Fruit fly (Drosophila melanogaster): ENCODE measurements around the gene bbx.

The bbx gene

dm6 chrX:21315852-21316251 is 47.0 kb upstream of the bbx start, which contains the start of gene Rpt6 (continued):
- TF ChIP-seq HHEX (GFP tag; optimal IDR thresholded peaks at IDR 0.05): no peak
- no peak for TF ChIP-seq CG7745 (tag; optimal IDR thresholded peaks at IDR 0.05)
- TF ChIP-seq crc (GFP tag; optimal IDR thresholded peaks at IDR 0.05): no peak
- TF ChIP-seq nerfin-2 (GFP tag; IDR thresholded peaks at IDR 0.05; ENCODE audit: partially characterized antibody): peak; percentile 59; the same call in 1 of the 2 replicates
- no peak for TF ChIP-seq grau (tag; optimal IDR thresholded peaks at IDR 0.05)
- TF ChIP-seq bbx (GFP tag; IDR thresholded peaks at IDR 0.05; ENCODE audit: partially characterized antibody): peak; percentile 77
- TF ChIP-seq MESR4 (GFP tag; optimal IDR thresholded peaks at IDR 0.05): peak; percentile 84
- peak; percentile 63 for TF ChIP-seq CG2116 (GFP tag; optimal IDR thresholded peaks at IDR 0.05)
- peak; percentile 10 for TF ChIP-seq CG13624 (GFP tag; optimal IDR thresholded peaks at IDR 0.05)
- no peak for TF ChIP-seq CG10209 (GFP tag; optimal IDR thresholded peaks at IDR 0.05)
- peak; percentile 27 for TF ChIP-seq CG10267 (tag; optimal IDR thresholded peaks at IDR 0.05)
- peak; percentile 12 for TF ChIP-seq kay (GFP tag; optimal IDR thresholded peaks at IDR 0.05)
- peak; percentile 74 for TF ChIP-seq Dll (GFP tag; IDR thresholded peaks at IDR 0.05; ENCODE audit: partially characterized antibody)
- no peak for TF ChIP-seq sob (GFP tag; IDR thresholded peaks at IDR 0.05)
- peak; percentile 73 for TF ChIP-seq Scr (GFP tag; IDR thresholded peaks at IDR 0.05; ENCODE audit: partially characterized antibody)
- peak; percentile 74 for TF ChIP-seq stwl (tag; optimal IDR thresholded peaks at IDR 0.05)
- TF ChIP-seq CG4707 (GFP tag; optimal IDR thresholded peaks at IDR 0.05): no peak
- TF ChIP-seq Spps (tag; optimal IDR thresholded peaks at IDR 0.05): no peak
- TF ChIP-seq CoRest (tag; optimal IDR thresholded peaks at IDR 0.05): peak; percentile 13
- TF ChIP-seq dimm (GFP tag; IDR thresholded peaks at IDR 0.05): no peak
- peak; percentile 95 for TF ChIP-seq Dref (GFP tag; IDR thresholded peaks at IDR 0.05)
- TF ChIP-seq Sin3A (optimal IDR thresholded peaks at IDR 0.05): peak; percentile 7
- TF ChIP-seq vnd (GFP tag; IDR thresholded peaks at IDR 0.05; ENCODE audit: partially characterized antibody): peak; percentile 68
- no peak for TF ChIP-seq sd (tag; optimal IDR thresholded peaks at IDR 0.05)
- peak; percentile 43 for TF ChIP-seq gfzf (GFP tag; optimal IDR thresholded peaks at IDR 0.05)
- TF ChIP-seq CG34224 (GFP tag; IDR thresholded peaks at IDR 0.05; ENCODE audit: partially characterized antibody): peak; percentile 60
- peak; percentile 60; the same call in 2 of the 3 replicates for TF ChIP-seq CG14860 (GFP tag; IDR thresholded peaks at IDR 0.05; ENCODE audit: partially characterized antibody)
- peak; percentile 17 for TF ChIP-seq HmgZ (tag; optimal IDR thresholded peaks at IDR 0.05)
- no peak for TF ChIP-seq CG1024 (GFP tag; IDR thresholded peaks at IDR 0.05)
- TF ChIP-seq CG17359 (tag; optimal IDR thresholded peaks at IDR 0.05): no peak
- no peak for TF ChIP-seq CG10321 (GFP tag; IDR thresholded peaks at IDR 0.05)
- peak; percentile 74 for TF ChIP-seq tna (GFP tag; IDR thresholded peaks at IDR 0.05; ENCODE audit: partially characterized antibody)
- peak; percentile 67 for TF ChIP-seq inv (GFP tag; IDR thresholded peaks at IDR 0.05; ENCODE audit: partially characterized antibody)
- TF ChIP-seq psq (GFP tag; optimal IDR thresholded peaks at IDR 0.05): no peak
- no peak for TF ChIP-seq CG3838 (GFP tag; optimal IDR thresholded peaks at IDR 0.05)
- no peak for TF ChIP-seq Ada2b (GFP tag; IDR thresholded peaks at IDR 0.05)
- TF ChIP-seq Pdp1 (GFP tag; optimal IDR thresholded peaks at IDR 0.05): peak in 1 of 2 experiments; percentile 31
- 0 out of 2 replicates have a peak, but pooled peaks have one; percentile 4 for TF ChIP-seq slbo (GFP tag; IDR thresholded peaks at IDR 0.05)
- TF ChIP-seq nmo (GFP tag; optimal IDR thresholded peaks at IDR 0.05): peak; percentile 31
- TF ChIP-seq h (optimal IDR thresholded peaks at IDR 0.05): no peak
- peak; percentile 73 for TF ChIP-seq knrl (GFP tag; IDR thresholded peaks at IDR 0.05; ENCODE audit: partially characterized antibody)
- no peak for TF ChIP-seq Max (GFP tag; optimal IDR thresholded peaks at IDR 0.05)
- no peak for TF ChIP-seq Mes4 (GFP tag; optimal IDR thresholded peaks at IDR 0.05)
- TF ChIP-seq MBD-R2 (GFP tag; IDR thresholded peaks at IDR 0.05): peak; percentile 65
- TF ChIP-seq cwo (GFP tag; optimal IDR thresholded peaks at IDR 0.05): no peak
- no peak for TF ChIP-seq CG1832 (GFP tag; optimal IDR thresholded peaks at IDR 0.05)
- TF ChIP-seq HmgD (GFP tag; optimal IDR thresholded peaks at IDR 0.05): peak; percentile 25
- TF ChIP-seq CG2120 (GFP tag; optimal IDR thresholded peaks at IDR 0.05): peak; percentile 23
- TF ChIP-seq CG15514 (GFP tag; optimal IDR thresholded peaks at IDR 0.05): peak; percentile 50

All from whole organism, embryonic.